Worm (Caenorhabditis elegans): ENCODE results near the gene M03B6.1.

M03B6.1 gene

ce11 chrX:13852606-13853005 lies 11.2 kb downstream of the M03B6.1 start, which contains the start of gene mct-3:
Gene mct-3, plus strand, starts transcription at chrX:13852906.
- TF ChIP-seq nhr-237 (tag; optimal IDR thresholded peaks at IDR 0.05) (no peak), daf-12 (tag; optimal IDR thresholded peaks at IDR 0.05) (no peak), nhr-77 (tag; optimal IDR thresholded peaks at IDR 0.05) (no peak), fkh-10 (GFP tag; optimal IDR thresholded peaks at IDR 0.05) (no peak), nhr-76 (tag; optimal IDR thresholded peaks at IDR 0.05) (no peak), eor-1 (tag; optimal IDR thresholded peaks at IDR 0.05) (no peak), lin-39 (tag; optimal IDR thresholded peaks at IDR 0.05) (no peak), tbx-2 (tag; optimal IDR thresholded peaks at IDR 0.05) (no peak), zag-1 (tag; optimal IDR thresholded peaks at IDR 0.05) (no peak), ceh-16 (tag; optimal IDR thresholded peaks at IDR 0.05) (no peak), egl-27 (tag; optimal IDR thresholded peaks at IDR 0.05) (no peak), egl-5 (tag; optimal IDR thresholded peaks at IDR 0.05) (no peak), pha-4 (tag; optimal IDR thresholded peaks at IDR 0.05) (no peak), lsy-12 (tag; optimal IDR thresholded peaks at IDR 0.05) (no peak), nhr-67 (tag; optimal IDR thresholded peaks at IDR 0.05) (no peak), lin-15B (tag; optimal IDR thresholded peaks at IDR 0.05) (no peak)

ce11 chrX:13855928-13856327 lies 14.5 kb downstream of the M03B6.1 start:
- TF ChIP-seq daf-12 (tag; optimal IDR thresholded peaks at IDR 0.05) (no peak), nhr-28 (tag; optimal IDR thresholded peaks at IDR 0.05) (no peak), nhr-67 (tag; optimal IDR thresholded peaks at IDR 0.05) (no peak), unc-62 (GFP tag; optimal IDR thresholded peaks at IDR 0.05) (no peak), elt-2 (tag; optimal IDR thresholded peaks at IDR 0.05) (no peak), egl-5 (tag; optimal IDR thresholded peaks at IDR 0.05) (no peak), R02D3.7 (tag; optimal IDR thresholded peaks at IDR 0.05) (no peak), ztf-4 (tag; optimal IDR thresholded peaks at IDR 0.05) (no peak), nhr-43 (tag; optimal IDR thresholded peaks at IDR 0.05; ENCODE audit: poor library complexity, severe bottlenecking) (no peak)

- TF ChIP-seq nhr-77 (tag; optimal IDR thresholded peaks at IDR 0.05), result no peak
- TF ChIP-seq tbx-2 (tag; optimal IDR thresholded peaks at IDR 0.05), result no peak
- TF ChIP-seq pqm-1 (tag; optimal IDR thresholded peaks at IDR 0.05), result no peak
- TF ChIP-seq snpc-4 (tag; optimal IDR thresholded peaks at IDR 0.05), result no peak
- no peak for TF ChIP-seq nhr-76 (tag; optimal IDR thresholded peaks at IDR 0.05)
- no peak for TF ChIP-seq elt-1 (tag; optimal IDR thresholded peaks at IDR 0.05)
- no peak for TF ChIP-seq ztf-11 (tag; optimal IDR thresholded peaks at IDR 0.05)
- TF ChIP-seq egl-27 (tag; optimal IDR thresholded peaks at IDR 0.05), result no peak
- no peak for TF ChIP-seq sea-2 (GFP tag; optimal IDR thresholded peaks at IDR 0.05)
- no peak for TF ChIP-seq nhr-25 (tag; optimal IDR thresholded peaks at IDR 0.05)
- TF ChIP-seq eor-1 (tag; optimal IDR thresholded peaks at IDR 0.05), result no peak
- no peak for TF ChIP-seq ceh-16 (tag; optimal IDR thresholded peaks at IDR 0.05)
- no peak for TF ChIP-seq ceh-82 (tag; optimal IDR thresholded peaks at IDR 0.05)
Observed at ce11 chrX:13858693-13859092, 17.3 kb downstream of the M03B6.1 start, which contains the start of gene M03B6.4. Gene M03B6.4, plus strand, starts transcription at chrX:13858841.

- TF ChIP-seq elt-3 (tag; optimal IDR thresholded peaks at IDR 0.05) (no peak), nhr-23 (tag; optimal IDR thresholded peaks at IDR 0.05) (peak; percentile 3)
Observed at ce11 chrX:13864191-13864590, 22.8 kb downstream of the M03B6.1 start, which contains the start of gene M03B6.3. Gene M03B6.3, minus strand, starts transcription at chrX:13864292.

ce11 chrX:13871110-13871509 lies 29.7 kb downstream of the M03B6.1 start:
- peak; percentile 17 for TF ChIP-seq egl-5 (tag; optimal IDR thresholded peaks at IDR 0.05)
- TF ChIP-seq fkh-10 (GFP tag; optimal IDR thresholded peaks at IDR 0.05), result no peak
- TF ChIP-seq elt-1 (tag; optimal IDR thresholded peaks at IDR 0.05), result no peak
- TF ChIP-seq R02D3.7 (tag; optimal IDR thresholded peaks at IDR 0.05), result no peak
- TF ChIP-seq nhr-25 (tag; optimal IDR thresholded peaks at IDR 0.05), result no peak

- TF ChIP-seq jun-1 (tag; optimal IDR thresholded peaks at IDR 0.05) (no peak), ztf-11 (tag; optimal IDR thresholded peaks at IDR 0.05) (no peak), nhr-11 (tag; optimal IDR thresholded peaks at IDR 0.05) (no peak), ztf-4 (tag; optimal IDR thresholded peaks at IDR 0.05) (no peak), fkh-2 (tag; optimal IDR thresholded peaks at IDR 0.05) (no peak), egl-5 (tag; optimal IDR thresholded peaks at IDR 0.05) (peak; percentile 77), nhr-77 (tag; optimal IDR thresholded peaks at IDR 0.05) (no peak)
Observed at ce11 chrX:13873324-13873933, 32.0 kb downstream of the M03B6.1 start.
